Worm (Caenorhabditis elegans): ENCODE data around the gene hrg-2.

- TF ChIP-seq ceh-83 (GFP tag; optimal IDR thresholded peaks at IDR 0.05) (no peak), M03D4.4 (tag; optimal IDR thresholded peaks at IDR 0.05) (no peak), ces-1 (GFP tag; optimal IDR thresholded peaks at IDR 0.05) (no peak), elt-1 (tag; optimal IDR thresholded peaks at IDR 0.05; ENCODE audit: borderline replicate concordance, insufficient read depth) (no peak), ztf-11 (tag; optimal IDR thresholded peaks at IDR 0.05) (no peak), nhr-237 (tag; optimal IDR thresholded peaks at IDR 0.05) (no peak), nhr-28 (tag; optimal IDR thresholded peaks at IDR 0.05) (no peak), snpc-4 (tag; optimal IDR thresholded peaks at IDR 0.05) (no peak), elt-3 (tag; optimal IDR thresholded peaks at IDR 0.05) (no peak), nhr-76 (tag; optimal IDR thresholded peaks at IDR 0.05) (no peak), nhr-12 (tag; optimal IDR thresholded peaks at IDR 0.05) (no peak), blmp-1 (tag; optimal IDR thresholded peaks at IDR 0.05) (no peak), lsy-2 (tag; optimal IDR thresholded peaks at IDR 0.05) (no peak)
Measured at ce11 chrV:12406514-12406913, 3.8 kb downstream of the hrg-2 start.
